Fruit fly (Drosophila melanogaster) Kc167 (cell line): ENCODE results near the gene CG4017.

Experiments used
- Myc ChIP-seq: fragments of >200 bp; optimal IDR thresholded peaks from 2 replicates; lab custom pipeline; 2017; ENCODE audit warnings: missing external identifiers
- Sin3A ChIP-seq: fragments of >200 bp; optimal IDR thresholded peaks from 2 replicates; lab custom pipeline; 2018; ENCODE audit warnings: missing external identifiers
- h ChIP-seq: fragments of >200 bp; optimal IDR thresholded peaks from 3 replicates; lab custom pipeline; 2018; ENCODE audit warnings: missing external identifiers
- insv ChIP-seq: fragments of >200 bp; optimal IDR thresholded peaks from 3 replicates; lab custom pipeline; 2018; ENCODE audit warnings: missing external identifiers
- psq ChIP-seq: fragments of >200 bp; optimal IDR thresholded peaks from 2 replicates; lab custom pipeline; 2017; ENCODE audit warnings: missing external identifiers
- ttk ChIP-seq: sonication (Bioruptor generic); optimal IDR thresholded peaks from 2 replicates; lab custom pipeline; 2017; ENCODE audit warnings: missing external identifiers

CG4017 gene

DNA sequence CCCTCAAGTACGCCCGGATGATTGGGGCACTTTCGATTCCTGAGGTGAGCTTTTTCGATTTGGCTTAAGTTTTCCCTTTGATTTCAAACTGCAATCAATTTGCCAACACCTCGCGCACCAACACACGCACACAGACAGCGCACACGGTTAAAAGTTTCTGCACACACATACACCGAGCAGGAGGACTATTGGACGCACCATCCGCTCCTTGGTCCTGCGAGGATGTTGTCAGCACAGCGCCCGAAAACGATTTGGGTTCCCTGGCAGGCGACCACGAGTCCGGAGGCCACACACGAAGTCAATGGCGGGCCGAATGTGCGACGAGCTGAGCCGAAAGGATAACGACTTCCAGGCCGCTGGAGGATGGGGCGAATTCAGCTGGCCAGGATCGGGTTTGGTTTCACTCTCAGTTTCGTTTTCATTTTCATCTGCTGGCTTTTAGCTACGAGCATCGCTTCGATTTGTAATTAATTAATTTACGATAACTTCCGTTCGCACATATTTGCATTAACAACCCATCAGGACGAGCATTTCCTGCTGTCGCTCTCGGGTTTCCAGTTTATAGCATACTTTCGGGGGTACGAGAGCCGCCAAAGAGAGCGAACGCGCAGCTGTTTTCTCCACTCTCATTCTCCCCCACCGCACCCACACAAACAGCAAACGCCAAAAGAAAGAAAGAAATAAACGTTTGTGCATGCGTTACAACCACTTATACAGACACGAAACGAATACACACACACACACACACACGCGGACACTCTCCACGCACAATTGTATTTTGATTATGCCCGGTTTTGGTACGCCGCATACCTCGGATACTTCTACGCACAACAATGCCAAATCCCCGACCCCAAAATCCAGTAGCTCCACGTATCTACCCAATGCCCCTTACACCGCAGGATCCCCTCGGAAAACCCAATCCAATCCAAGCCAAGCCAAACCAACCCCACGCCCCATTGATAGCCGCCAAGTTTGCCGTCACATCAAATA lies 20.3 kb upstream of the CG4017 start, which contains the start of gene Nckx30C:
TSS of gene Nckx30C (minus strand) at position 260 of the 990 bp plus-strand sequence.
- TF ChIP-seq psq (no peak), h (lab: Kevin White, UChicago) (no peak), Sin3A (lab: Kevin White, UChicago) (no peak), Myc (lab: Kevin White, UChicago) (no peak), insv (no peak), ttk (lab: Kevin White, UChicago) (no peak)

dm6 chr2L:9749745-9750144 lies 17.1 kb upstream of the CG4017 start, which contains the start of gene Cyp4e3:
TSS of gene Cyp4e3 (minus strand) at chr2L:9750071.
- no peak for TF ChIP-seq Myc (lab: Kevin White, UChicago)
- TF ChIP-seq Sin3A (lab: Kevin White, UChicago) = no peak
- TF ChIP-seq ttk (lab: Kevin White, UChicago) = no peak
- TF ChIP-seq psq = no peak
- TF ChIP-seq insv = no peak
- no peak for TF ChIP-seq h (lab: Kevin White, UChicago)

- TF ChIP-seq h (lab: Kevin White, UChicago) (no peak), Sin3A (lab: Kevin White, UChicago) (no peak), ttk (lab: Kevin White, UChicago) (no peak), psq (no peak), insv (no peak), Myc (lab: Kevin White, UChicago) (no peak)
Observed at dm6 chr2L:9753357-9753756, 13.5 kb upstream of the CG4017 start.

DNA sequence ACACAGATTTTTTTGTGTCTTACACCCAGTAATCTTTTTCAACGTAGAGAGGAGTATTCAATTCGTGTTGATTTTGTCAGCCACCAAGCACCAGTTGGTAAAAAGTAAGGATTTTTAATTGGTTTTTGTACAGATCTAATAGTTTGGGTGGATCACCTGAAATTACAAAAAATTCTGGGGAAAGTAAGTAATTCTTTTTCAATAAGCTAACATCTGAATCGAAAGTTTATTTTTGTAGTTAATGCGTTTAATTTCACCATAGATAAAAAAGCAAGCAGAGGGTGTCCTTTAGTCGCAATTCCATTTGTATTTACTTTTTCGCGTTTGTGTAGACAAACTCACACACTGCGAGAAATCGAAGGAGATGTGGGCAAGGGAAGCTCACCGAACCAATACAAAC lies 12.0 kb upstream of the CG4017 start:
- TF ChIP-seq Sin3A (lab: Kevin White, UChicago) = no peak
- no peak for TF ChIP-seq insv

- no peak for TF ChIP-seq ttk (lab: Kevin White, UChicago)
- no peak for TF ChIP-seq h (lab: Kevin White, UChicago)
- TF ChIP-seq Myc (lab: Kevin White, UChicago) = no peak
- TF ChIP-seq Sin3A (lab: Kevin White, UChicago) = no peak
- no peak for TF ChIP-seq insv
- TF ChIP-seq psq = no peak
Observed at dm6 chr2L:9757990-9758814, 8.7 kb upstream of the CG4017 start, which contains the start of gene zf30C. TSS of gene zf30C (plus strand) at chr2L:9758342.

DNA sequence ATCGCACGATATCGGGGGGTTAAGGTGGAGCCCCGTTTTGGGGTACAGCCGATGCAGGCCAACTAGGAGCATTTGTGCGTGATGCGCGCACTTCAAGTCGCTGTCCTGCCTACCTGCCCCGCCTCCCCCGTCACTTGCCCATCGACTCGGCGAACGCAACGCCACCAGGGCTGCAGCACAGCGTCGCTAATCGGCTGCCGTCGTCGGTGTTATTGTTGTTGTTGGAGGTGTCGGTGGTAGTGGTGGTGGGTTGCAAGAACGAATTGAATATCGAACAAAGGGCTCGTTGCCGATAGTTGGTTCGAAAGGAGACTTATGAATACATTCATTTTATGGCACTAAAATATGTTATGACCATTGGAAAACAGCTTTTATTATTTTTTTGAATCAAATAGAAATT lies 8.0 kb upstream of the CG4017 start:
- no peak for TF ChIP-seq Sin3A (lab: Kevin White, UChicago)

DNA sequence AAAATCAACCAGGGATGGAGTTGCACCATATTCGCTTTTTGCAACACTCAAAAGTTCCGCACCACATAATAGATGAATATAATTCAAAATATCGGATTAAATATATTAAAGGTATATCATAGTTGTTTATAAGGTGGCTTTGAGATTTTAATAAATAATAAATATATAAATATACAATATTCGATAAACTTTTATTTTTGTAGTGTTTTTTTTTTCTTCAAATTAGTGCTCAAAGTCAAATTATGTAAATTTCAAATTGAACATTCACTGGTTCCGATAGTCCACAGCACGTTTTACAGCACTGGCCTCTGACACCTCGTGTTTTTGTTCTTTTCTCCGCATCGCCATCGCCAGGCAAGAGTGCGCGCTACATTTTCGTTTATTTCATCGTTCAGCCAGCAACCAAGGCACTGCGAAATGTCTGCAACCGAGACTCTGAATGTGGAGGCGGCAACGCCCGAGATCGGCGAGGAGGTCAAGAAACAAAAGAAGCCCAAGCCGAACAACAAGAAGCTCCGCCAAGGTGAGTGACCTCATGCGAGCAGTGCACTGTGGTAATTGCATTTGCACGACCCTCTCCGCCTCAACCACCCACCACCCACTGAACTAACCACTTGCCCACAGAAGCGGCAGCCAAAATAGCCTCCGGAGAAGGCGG lies 3.5 kb upstream of the CG4017 start, which contains the start of the genes Taf11 and und:
TSS of gene Taf11 (minus strand) at position 51 of the 658 bp plus-strand sequence.
TSS of gene und (plus strand) at position 158 of the 658 bp plus-strand sequence.
- TF ChIP-seq psq = no peak
- TF ChIP-seq ttk (lab: Kevin White, UChicago) = no peak
- TF ChIP-seq insv = no peak
- TF ChIP-seq h (lab: Kevin White, UChicago) = no peak
- TF ChIP-seq Sin3A (lab: Kevin White, UChicago) = no peak
- TF ChIP-seq Myc (lab: Kevin White, UChicago) = no peak

DNA sequence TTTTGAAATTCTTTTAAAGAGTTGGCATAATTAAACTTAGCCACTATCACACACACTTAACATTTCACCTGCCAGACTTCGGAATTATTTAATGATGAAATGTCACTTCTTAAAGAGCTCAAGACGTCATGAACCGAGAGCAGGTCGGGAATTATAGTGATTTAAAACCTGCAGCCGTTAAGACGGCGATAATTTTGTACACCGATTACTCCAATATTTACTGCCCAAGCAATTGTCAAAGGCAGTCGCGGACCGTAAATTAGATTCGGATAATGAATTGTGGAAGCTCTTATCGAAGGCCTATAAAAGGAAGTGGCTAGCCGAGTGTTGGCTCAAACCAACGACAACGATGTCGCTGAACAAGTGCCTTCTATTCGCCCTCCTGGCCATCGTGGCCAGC lies 1.9 kb downstream of the CG4017 start, which contains the start of gene CG17633:
TSS of gene CG17633 (plus strand) at position 326 of the 400 bp plus-strand sequence.
- TF ChIP-seq psq = no peak
- TF ChIP-seq insv = no peak
- no peak for TF ChIP-seq h (lab: Kevin White, UChicago)
- TF ChIP-seq ttk (lab: Kevin White, UChicago) = no peak
- TF ChIP-seq Myc (lab: Kevin White, UChicago) = no peak
- no peak for TF ChIP-seq Sin3A (lab: Kevin White, UChicago)

DNA sequence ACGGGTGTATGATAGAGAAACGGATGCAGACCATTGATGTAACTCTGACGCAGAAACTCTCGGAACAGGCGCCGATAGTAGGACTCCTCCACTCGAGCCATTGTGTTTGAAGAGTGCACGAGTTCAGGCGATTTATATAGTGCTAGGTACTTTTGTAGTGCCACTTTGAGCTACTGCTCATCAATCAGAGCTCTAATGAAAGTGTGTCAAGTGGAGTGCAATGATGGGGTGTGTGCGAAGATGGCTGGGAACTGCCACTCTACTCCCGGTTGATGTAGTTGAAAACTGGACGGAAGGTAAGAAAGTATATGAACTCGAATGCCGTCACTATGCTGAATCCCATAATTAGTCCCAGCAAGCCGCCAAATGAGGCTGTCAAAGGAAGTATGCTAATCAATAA lies 4.0 kb downstream of the CG4017 start, which contains the start of gene ppk18:
TSS of gene ppk18 (minus strand) at position 101 of the 400 bp plus-strand sequence.
- TF ChIP-seq ttk (lab: Kevin White, UChicago) (no peak), h (lab: Kevin White, UChicago) (no peak), Sin3A (lab: Kevin White, UChicago) (no peak), Myc (lab: Kevin White, UChicago) (no peak), insv (no peak), psq (no peak)

DNA sequence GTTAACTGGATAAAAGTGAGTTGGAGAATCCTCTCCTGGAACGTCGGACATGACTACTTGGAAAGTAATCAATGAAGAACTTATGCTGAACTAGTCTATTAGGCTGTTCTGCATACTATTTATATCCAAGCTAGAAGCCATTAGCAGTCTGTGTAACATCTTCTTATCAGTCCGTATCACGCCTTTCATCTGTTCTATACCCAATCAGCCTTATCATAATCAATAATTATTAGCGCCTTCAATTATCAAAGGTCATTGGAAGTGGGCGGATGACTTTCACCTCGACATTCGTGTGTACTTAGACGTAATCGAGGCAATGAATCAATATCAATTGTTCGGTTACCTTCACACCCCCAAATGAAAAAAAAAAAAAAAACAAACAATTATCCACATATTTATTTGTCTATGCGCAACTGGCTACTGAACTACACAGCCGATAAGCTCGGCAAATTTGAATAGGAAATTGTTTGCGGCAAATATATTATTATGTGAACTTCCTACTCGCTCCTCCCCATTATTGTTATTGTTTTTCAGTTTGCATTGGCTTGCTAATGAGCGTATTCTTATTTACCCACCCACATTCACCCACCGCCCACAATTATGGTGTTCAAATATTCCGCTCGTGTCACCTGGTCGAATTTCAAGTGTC lies 8.2 kb downstream of the CG4017 start, which contains the start of the genes ppk11 and ppk16:
TSS of gene ppk11 (minus strand) at position 51 of the 649 bp plus-strand sequence.
TSS of gene ppk16 (minus strand) at position 51 of the 649 bp plus-strand sequence.
- TF ChIP-seq Sin3A (lab: Kevin White, UChicago) = no peak
- TF ChIP-seq ttk (lab: Kevin White, UChicago) = no peak
- TF ChIP-seq Myc (lab: Kevin White, UChicago) = no peak
- TF ChIP-seq insv = no peak
- no peak for TF ChIP-seq h (lab: Kevin White, UChicago)
- TF ChIP-seq psq = no peak

- TF ChIP-seq Sin3A (lab: Kevin White, UChicago) = no peak
- TF ChIP-seq insv = no peak
- TF ChIP-seq h (lab: Kevin White, UChicago) = no peak
- no peak for TF ChIP-seq psq
- TF ChIP-seq Myc (lab: Kevin White, UChicago) = no peak
- no peak for TF ChIP-seq ttk (lab: Kevin White, UChicago)
Observed at dm6 chr2L:9777927-9778326, 11.1 kb downstream of the CG4017 start.
